Worm (Caenorhabditis elegans): ENCODE data around the gene F19B10.13.
A peak's percentile ranks its signal among the peaks of the same experiment; 100 is the strongest.

The F19B10.13 gene

ce11 chrII:3664470-3664869 is 2.4 kb downstream of the F19B10.13 start, which contains the start of gene F19B10.3:
Gene F19B10.3, plus strand, starts transcription at chrII:3664770.
- TF ChIP-seq dao-5 (tag; optimal IDR thresholded peaks at IDR 0.05): no peak

- TF ChIP-seq W03F9.2 (tag; optimal IDR thresholded peaks at IDR 0.05): no peak
- TF ChIP-seq dao-5 (tag; optimal IDR thresholded peaks at IDR 0.05): no peak
- no peak for TF ChIP-seq him-1 (tag; optimal IDR thresholded peaks at IDR 0.05)
Observed at ce11 chrII:3665181-3665580, 3.1 kb downstream of the F19B10.13 start.

- TF ChIP-seq him-1 (tag; optimal IDR thresholded peaks at IDR 0.05) (no peak), dao-5 (tag; optimal IDR thresholded peaks at IDR 0.05) (no peak), W03F9.2 (tag; optimal IDR thresholded peaks at IDR 0.05) (no peak)
Observed at ce11 chrII:3669315-3669714, 7.2 kb downstream of the F19B10.13 start, which contains the start of gene srx-97. Gene srx-97, minus strand, starts transcription at chrII:3669415.

ce11 chrII:3670956-3671355 is 8.9 kb downstream of the F19B10.13 start, which contains the start of gene srx-98:
Gene srx-98, minus strand, starts transcription at chrII:3671056.
- no peak for TF ChIP-seq him-1 (tag; optimal IDR thresholded peaks at IDR 0.05)

- no peak for TF ChIP-seq dao-5 (tag; optimal IDR thresholded peaks at IDR 0.05)
- no peak for TF ChIP-seq him-1 (tag; optimal IDR thresholded peaks at IDR 0.05)
- no peak for TF ChIP-seq W03F9.2 (tag; optimal IDR thresholded peaks at IDR 0.05)
Observed at ce11 chrII:3673493-3673892, 11.4 kb downstream of the F19B10.13 start, which contains the start of gene sea-1. Gene sea-1, minus strand, starts transcription at chrII:3673593.

- TF ChIP-seq W03F9.2 (tag; optimal IDR thresholded peaks at IDR 0.05) (no peak), dao-5 (tag; optimal IDR thresholded peaks at IDR 0.05) (no peak), him-1 (tag; optimal IDR thresholded peaks at IDR 0.05) (no peak)
Observed at ce11 chrII:3675176-3675575, 13.1 kb downstream of the F19B10.13 start, which contains the start of gene F19B10.2. Gene F19B10.2, plus strand, starts transcription at chrII:3675476.

ce11 chrII:3678978-3679377 is 16.9 kb downstream of the F19B10.13 start:
- TF ChIP-seq W03F9.2 (tag; optimal IDR thresholded peaks at IDR 0.05) (no peak), dao-5 (tag; optimal IDR thresholded peaks at IDR 0.05) (no peak), him-1 (tag; optimal IDR thresholded peaks at IDR 0.05) (no peak)

ce11 chrII:3680366-3680765 is 18.3 kb downstream of the F19B10.13 start:
- TF ChIP-seq W03F9.2 (tag; optimal IDR thresholded peaks at IDR 0.05) (no peak), dao-5 (tag; optimal IDR thresholded peaks at IDR 0.05) (no peak), him-1 (tag; optimal IDR thresholded peaks at IDR 0.05) (no peak)

- TF ChIP-seq dao-5 (tag; optimal IDR thresholded peaks at IDR 0.05): no peak
- TF ChIP-seq W03F9.2 (tag; optimal IDR thresholded peaks at IDR 0.05): no peak
- no peak for TF ChIP-seq him-1 (tag; optimal IDR thresholded peaks at IDR 0.05)
Observed at ce11 chrII:3681365-3682083, 19.4 kb downstream of the F19B10.13 start, which contains the start of gene F19B10.10. Gene F19B10.10, minus strand, starts transcription at chrII:3681415.

ce11 chrII:3682770-3683234 is 20.7 kb downstream of the F19B10.13 start, which contains the start of gene F19B10.1:
Gene F19B10.1, plus strand, starts transcription at chrII:3683184.
- TF ChIP-seq dao-5 (tag; optimal IDR thresholded peaks at IDR 0.05) (no peak), him-1 (tag; optimal IDR thresholded peaks at IDR 0.05) (no peak), W03F9.2 (tag; optimal IDR thresholded peaks at IDR 0.05) (peak; percentile 67)

- TF ChIP-seq him-1 (tag; optimal IDR thresholded peaks at IDR 0.05) (no peak), W03F9.2 (tag; optimal IDR thresholded peaks at IDR 0.05) (no peak), dao-5 (tag; optimal IDR thresholded peaks at IDR 0.05) (no peak)
Observed at ce11 chrII:3684487-3685067, 22.5 kb downstream of the F19B10.13 start.

- no peak for TF ChIP-seq him-1 (tag; optimal IDR thresholded peaks at IDR 0.05)
- TF ChIP-seq dao-5 (tag; optimal IDR thresholded peaks at IDR 0.05): no peak
- no peak for TF ChIP-seq W03F9.2 (tag; optimal IDR thresholded peaks at IDR 0.05)
Observed at ce11 chrII:3688333-3688732, 26.3 kb downstream of the F19B10.13 start, which contains the start of gene ifas-1. Gene ifas-1, minus strand, starts transcription at chrII:3688719.

- TF ChIP-seq dao-5 (tag; optimal IDR thresholded peaks at IDR 0.05): no peak
- no peak for TF ChIP-seq W03F9.2 (tag; optimal IDR thresholded peaks at IDR 0.05)
- no peak for TF ChIP-seq him-1 (tag; optimal IDR thresholded peaks at IDR 0.05)
Observed at ce11 chrII:3690646-3691045, 28.6 kb downstream of the F19B10.13 start, which contains the start of gene srx-101. Gene srx-101, minus strand, starts transcription at chrII:3690746.

- TF ChIP-seq dao-5 (tag; optimal IDR thresholded peaks at IDR 0.05) (no peak), him-1 (tag; optimal IDR thresholded peaks at IDR 0.05) (no peak), W03F9.2 (tag; optimal IDR thresholded peaks at IDR 0.05) (no peak)
Observed at ce11 chrII:3694664-3695063, 32.6 kb downstream of the F19B10.13 start, which contains the start of gene srx-102. Gene srx-102, minus strand, starts transcription at chrII:3694764.

Measured in whole organism, L4/young adult.